Fruit fly (Drosophila melanogaster) whole organism, embryonic: Measurements from ENCODE around the gene MsrA.
A peak's percentile ranks its signal among the peaks of the same experiment; 100 is the strongest.

Source experiments
- Ada2b ChIP-seq: fragments of 200-800 bp; sonication (Bioruptor generic); IDR thresholded peaks from 2 replicates; pipeline ENCODE4 v1.3.6; 2022; ENCODE audit warnings: missing biosample characterization, missing genetic modification characterization
- Blimp-1 ChIP-seq: fragments of 200-800 bp; sonication (Bioruptor generic); optimal IDR thresholded peaks from 3 replicates; lab custom pipeline; 2018; ENCODE audit warnings: missing biosample characterization, missing genetic modification characterization, mild to moderate bottlenecking, moderate library complexity, missing genetic modification reagents
- Bteb2 ChIP-seq: fragments of 200-800 bp; sonication (Bioruptor generic); optimal IDR thresholded peaks from 2 replicates; lab custom pipeline; 2016; ENCODE audit warnings: missing biosample characterization, missing genetic modification characterization
- CG10565 ChIP-seq: fragments of 200-800 bp; sonication (Bioruptor generic); optimal IDR thresholded peaks from 3 replicates; lab custom pipeline; 2016; ENCODE audit warnings: missing biosample characterization, mild to moderate bottlenecking, missing genetic modification characterization
- CG14441 ChIP-seq: fragments of 200-800 bp; sonication (Bioruptor generic); IDR thresholded peaks from 2 replicates; pipeline ENCODE4 v1.3.6; 2022; ENCODE audit warnings: missing biosample characterization, missing genetic modification characterization
- CG16863 ChIP-seq: fragments of 200-800 bp; sonication (Bioruptor generic); optimal IDR thresholded peaks from 3 replicates; lab custom pipeline; 2016; ENCODE audit warnings: missing biosample characterization, missing genetic modification characterization
- CG17612 ChIP-seq: fragments of 200-800 bp; sonication (Bioruptor generic); IDR thresholded peaks from 2 replicates; pipeline ENCODE4 v1.3.6; 2022; ENCODE audit warnings: missing biosample characterization, missing genetic modification characterization
- CG18262 ChIP-seq: fragments of 200-800 bp; optimal IDR thresholded peaks from 3 replicates; lab custom pipeline; 2019; ENCODE audit warnings: missing biosample characterization, mild to moderate bottlenecking, missing genetic modification characterization, moderate library complexity
- CG32767 ChIP-seq: fragments of 200-800 bp; sonication (Bioruptor generic); IDR thresholded peaks from 2 replicates; pipeline ENCODE4 v1.3.6; 2022; ENCODE audit warnings: missing biosample characterization, missing genetic modification characterization
- CG32772 ChIP-seq: fragments of 200-800 bp; sonication (Bioruptor generic); IDR thresholded peaks from 2 replicates; pipeline ENCODE4 v1.3.6; 2022; ENCODE audit warnings: missing biosample characterization, missing genetic modification characterization
- CG34376 ChIP-seq: fragments of 200-800 bp; sonication (Bioruptor generic); optimal IDR thresholded peaks from 2 replicates; lab custom pipeline; 2018; ENCODE audit warnings: missing biosample characterization, mild to moderate bottlenecking, missing genetic modification characterization
- CG34422 ChIP-seq: fragments of 200-800 bp; sonication (Bioruptor generic); IDR thresholded peaks from 3 replicates; pipeline ENCODE4 v1.3.6; 2022; ENCODE audit warnings: missing biosample characterization, missing genetic modification characterization
- CG43689 ChIP-seq: fragments of 200-800 bp; sonication (Bioruptor generic); IDR thresholded peaks from 2 replicates; pipeline ENCODE4 v1.3.6; 2022; ENCODE audit warnings: missing biosample characterization, missing genetic modification characterization
- CG6272 ChIP-seq: fragments of 200-800 bp; sonication (Bioruptor generic); IDR thresholded peaks from 2 replicates; pipeline ENCODE4 v1.3.6; 2022; ENCODE audit warnings: missing biosample characterization, missing genetic modification characterization
- CG6654 ChIP-seq: fragments of 200-800 bp; sonication (Bioruptor generic); optimal IDR thresholded peaks from 2 replicates; lab custom pipeline; 2017; ENCODE audit warnings: missing biosample characterization, mild to moderate bottlenecking, missing genetic modification characterization
- CG8944 ChIP-seq: fragments of 200-800 bp; sonication (Bioruptor generic); optimal IDR thresholded peaks from 3 replicates; lab custom pipeline; 2016; ENCODE audit warnings: missing biosample characterization, missing genetic modification characterization
- ERR ChIP-seq: fragments of 200-800 bp; sonication (Bioruptor generic); optimal IDR thresholded peaks from 2 replicates; lab custom pipeline; 2016; ENCODE audit warnings: missing biosample characterization, missing genetic modification characterization
- H15 ChIP-seq: fragments of 200-800 bp; sonication (Bioruptor generic); IDR thresholded peaks from 3 replicates; pipeline ENCODE4 v1.3.6; 2022; ENCODE audit warnings: missing biosample characterization, missing genetic modification characterization
- Med ChIP-seq: fragments of 200-800 bp; sonication (Bioruptor generic); peaks from one replicate; lab custom pipeline; 2016; ENCODE audit warnings: missing biosample characterization, missing genetic modification characterization, mild to moderate bottlenecking, inconsistent platforms, moderate library complexity
- Pdp1 ChIP-seq, 2 experiments: fragments of 200-800 bp; sonication (Bioruptor generic); optimal IDR thresholded peaks; 3 replicates each; lab custom pipeline; 2016; ENCODE audit warnings: missing biosample characterization in 2 of 2, missing genetic modification characterization in 2 of 2, mild to moderate bottlenecking in 1 of 2, moderate library complexity in 1 of 2
- Taf1 ChIP-seq: fragments of 200-800 bp; sonication (Bioruptor generic); IDR thresholded peaks from 2 replicates; pipeline ENCODE4 v1.3.6; 2022; ENCODE audit warnings: missing biosample characterization, missing genetic modification characterization
- Trl ChIP-seq, 3 experiments: fragments of >200 bp in 2 of 3; fragments of 200-800 bp in 1 of 3; sonication (Bioruptor generic) in 1 of 3; optimal IDR thresholded peaks; 2 replicates in 1 of 3; 3 replicates in 2 of 3; lab custom pipeline; 2016 to 2017; ENCODE audit warnings: missing biosample characterization in 1 of 3, missing genetic modification characterization in 1 of 3
- abd-A ChIP-seq: fragments of 200-800 bp; sonication (Bioruptor generic); optimal IDR thresholded peaks from 3 replicates; lab custom pipeline; 2019; ENCODE audit warnings: missing biosample characterization, mild to moderate bottlenecking, missing genetic modification characterization, moderate library complexity
- chm ChIP-seq: fragments of 200-800 bp; sonication (Bioruptor generic); IDR thresholded peaks from 2 replicates; pipeline ENCODE4 v1.3.6; 2022; ENCODE audit warnings: missing biosample characterization, missing genetic modification characterization
- dati ChIP-seq: fragments of 200-800 bp; sonication (Bioruptor generic); IDR thresholded peaks from 2 replicates; pipeline ENCODE4 v1.3.6; 2022; ENCODE audit warnings: missing biosample characterization, missing genetic modification characterization
- ewg ChIP-seq: fragments of 200-800 bp; sonication (Bioruptor generic); optimal IDR thresholded peaks from 3 replicates; lab custom pipeline; 2017; ENCODE audit warnings: mild to moderate bottlenecking, missing biosample characterization, missing genetic modification reagents, missing genetic modification characterization
- fd102C ChIP-seq: fragments of 200-800 bp; sonication (Bioruptor generic); optimal IDR thresholded peaks from 2 replicates; lab custom pipeline; 2018; ENCODE audit warnings: missing biosample characterization, mild to moderate bottlenecking, missing genetic modification characterization, moderate library complexity
- gcm ChIP-seq: fragments of 200-800 bp; sonication (Bioruptor generic); optimal IDR thresholded peaks from 2 replicates; lab custom pipeline; 2019; ENCODE audit warnings: missing biosample characterization, mild to moderate bottlenecking, missing genetic modification characterization, moderate library complexity
- insv ChIP-seq, 2 experiments: fragments of 200-800 bp; sonication (Bioruptor generic); optimal IDR thresholded peaks; 3 replicates each; lab custom pipeline; 2016 to 2018; ENCODE audit warnings: missing biosample characterization in 2 of 2, missing genetic modification characterization in 2 of 2
- kay ChIP-seq: fragments of 200-800 bp; sonication (Bioruptor generic); optimal IDR thresholded peaks from 2 replicates; lab custom pipeline; 2016; ENCODE audit warnings: missing biosample characterization, missing genetic modification characterization
- kni ChIP-seq: fragments of 200-800 bp; sonication (Bioruptor generic); optimal IDR thresholded peaks from 3 replicates; lab custom pipeline; 2017; ENCODE audit warnings: mild to moderate bottlenecking, missing biosample characterization, missing genetic modification reagents, missing genetic modification characterization
- org-1 ChIP-seq: fragments of 200-800 bp; sonication (Bioruptor generic); optimal IDR thresholded peaks from 2 replicates; lab custom pipeline; 2017; ENCODE audit warnings: missing biosample characterization, missing genetic modification characterization
- pnt ChIP-seq: fragments of 200-800 bp; sonication (Bioruptor generic); optimal IDR thresholded peaks from 3 replicates; lab custom pipeline; 2016; ENCODE audit warnings: missing biosample characterization, missing genetic modification characterization
- scrt ChIP-seq: fragments of 200-800 bp; sonication (Bioruptor generic); optimal IDR thresholded peaks from 2 replicates; lab custom pipeline; 2018; ENCODE audit warnings: missing biosample characterization, mild to moderate bottlenecking, missing genetic modification characterization, moderate library complexity
- sens ChIP-seq: fragments of 200-800 bp; sonication (Bioruptor generic); peaks from one replicate; lab custom pipeline; 2016; ENCODE audit warnings: missing biosample characterization, missing genetic modification characterization
- sob ChIP-seq: fragments of 200-800 bp; sonication (Bioruptor generic); IDR thresholded peaks from 2 replicates; pipeline ENCODE4 v1.3.6; 2022; ENCODE audit warnings: missing biosample characterization, missing genetic modification characterization
- sqz ChIP-seq: fragments of 200-800 bp; sonication (Bioruptor generic); optimal IDR thresholded peaks from 3 replicates; lab custom pipeline; 2018; ENCODE audit warnings: missing biosample characterization, mild to moderate bottlenecking, missing genetic modification characterization
- ssp ChIP-seq: fragments of 200-800 bp; sonication (Bioruptor generic); IDR thresholded peaks from 2 replicates; pipeline ENCODE4 v1.3.6; 2022; ENCODE audit warnings: missing biosample characterization, missing genetic modification characterization
- wor ChIP-seq: fragments of 200-800 bp; sonication (Bioruptor generic); IDR thresholded peaks from 2 replicates; pipeline ENCODE4 v1.3.6; 2022; ENCODE audit warnings: missing biosample characterization, missing genetic modification characterization
- zen ChIP-seq: fragments of 200-800 bp; sonication (Bioruptor generic); optimal IDR thresholded peaks from 3 replicates; lab custom pipeline; 2018; ENCODE audit warnings: missing biosample characterization, mild to moderate bottlenecking, missing genetic modification characterization, moderate library complexity

Gene MsrA

dm6 chr3L:15539903-15540409, 29.1 kb downstream of the MsrA start:
- TF ChIP-seq CG16863 (GFP tag; lab: Kevin White, UChicago) (no peak), sens (GFP tag; lab: Kevin White, UChicago) (peak; percentile 53), Pdp1 (GFP tag; optimal IDR thresholded peaks at IDR 0.05; lab: Kevin White, UChicago) (peak in 1 of 2 experiments; percentile 53), Med (GFP tag; lab: Kevin White, UChicago) (peak; percentile 8), Blimp-1 (GFP tag; lab: Kevin White, UChicago) (peak; percentile 12), kni (GFP tag; lab: Kevin White, UChicago) (peak; percentile 12), zen (no peak), CG43689 (GFP tag; lab: Robert Waterston, UW) (no peak), pnt (GFP tag; lab: Kevin White, UChicago) (no peak), dati (GFP tag; lab: Robert Waterston, UW) (no peak)

dm6 chr3L:15540682-15541081, 29.8 kb downstream of the MsrA start:
- no peak for TF ChIP-seq gcm
- TF ChIP-seq CG17612 (GFP tag; lab: Robert Waterston, UW), result no peak
- TF ChIP-seq Taf1 (GFP tag; lab: Robert Waterston, UW), result no peak
- TF ChIP-seq chm (GFP tag; lab: Robert Waterston, UW), result no peak
- no peak for TF ChIP-seq CG8944 (GFP tag; lab: Kevin White, UChicago)
- no peak for TF ChIP-seq ssp (GFP tag; lab: Robert Waterston, UW)
- TF ChIP-seq CG34376, result no peak
- no peak for TF ChIP-seq H15 (GFP tag; lab: Robert Waterston, UW)
- no peak for TF ChIP-seq CG6272 (GFP tag; lab: Robert Waterston, UW)
- no peak for TF ChIP-seq sob (GFP tag; lab: Robert Waterston, UW)
- TF ChIP-seq CG18262 (tag; lab: Kevin White, UChicago), result no peak
- TF ChIP-seq CG32772 (GFP tag; lab: Robert Waterston, UW), result 0 out of 2 replicates have a peak, but pooled peaks have one; percentile 23
- no peak for TF ChIP-seq CG32767 (GFP tag; lab: Robert Waterston, UW)
- peak; percentile 18 to 50 for TF ChIP-seq Trl (optimal IDR thresholded peaks at IDR 0.05; lab: Kevin White, UChicago)
- no peak for TF ChIP-seq Trl (GFP tag; optimal IDR thresholded peaks at IDR 0.05; lab: Kevin White, UChicago)
- TF ChIP-seq insv (GFP tag; optimal IDR thresholded peaks at IDR 0.05; lab: Kevin White, UChicago), result no peak
- TF ChIP-seq org-1, result no peak
- peak; percentile 38 for TF ChIP-seq ewg (GFP tag; lab: Kevin White, UChicago)
- TF ChIP-seq CG14441 (GFP tag; lab: Robert Waterston, UW), result no peak
- TF ChIP-seq wor (GFP tag; lab: Robert Waterston, UW), result no peak
- no peak for TF ChIP-seq kay (GFP tag; lab: Kevin White, UChicago)
- no peak for TF ChIP-seq CG6654 (GFP tag; lab: Kevin White, UChicago)
- TF ChIP-seq CG34422 (GFP tag; lab: Robert Waterston, UW), result no peak
- peak; percentile 66 for TF ChIP-seq sqz (GFP tag; lab: Kevin White, UChicago)
- TF ChIP-seq ERR (GFP tag; lab: Kevin White, UChicago), result no peak
- no peak for TF ChIP-seq CG10565 (GFP tag; lab: Kevin White, UChicago)
- no peak for TF ChIP-seq Bteb2 (GFP tag; lab: Kevin White, UChicago)
- no peak for TF ChIP-seq Ada2b

dm6 chr3L:15541281-15541680, 30.4 kb downstream of the MsrA start:
- TF ChIP-seq zen (peak; percentile 51), abd-A (tag; lab: Kevin White, UChicago) (peak; percentile 40), scrt (peak; percentile 94), fd102C (GFP tag; lab: Kevin White, UChicago) (no peak)
- TF ChIP-seq, all 482 proteins: peak for 3
